Worm (Caenorhabditis elegans): Measurements from ENCODE around the gene rmd-6.

The rmd-6 gene

DNA sequence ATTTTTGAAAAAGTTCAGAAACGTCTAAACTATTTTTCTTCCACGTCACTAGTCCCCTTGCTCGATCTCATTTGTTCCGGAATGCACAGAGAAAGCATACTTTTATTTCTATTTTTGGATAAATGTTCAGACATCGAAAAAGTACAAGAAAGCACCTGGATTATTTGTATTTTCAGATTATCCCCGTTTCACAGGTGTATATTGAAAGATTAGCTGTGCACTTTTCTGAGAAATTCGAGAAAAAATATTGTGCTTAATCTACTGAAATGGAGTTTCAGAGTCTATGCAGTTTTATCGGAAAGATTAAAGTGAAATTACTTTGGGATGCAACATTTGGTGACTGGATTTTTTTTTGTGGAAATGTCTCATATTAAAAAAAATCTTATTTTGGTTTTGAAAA lies 33.3 kb downstream of the rmd-6 start:
- no peak for TF ChIP-seq nhr-77 (tag; optimal IDR thresholded peaks at IDR 0.05)
- no peak for TF ChIP-seq nhr-12 (tag; optimal IDR thresholded peaks at IDR 0.05)

DNA sequence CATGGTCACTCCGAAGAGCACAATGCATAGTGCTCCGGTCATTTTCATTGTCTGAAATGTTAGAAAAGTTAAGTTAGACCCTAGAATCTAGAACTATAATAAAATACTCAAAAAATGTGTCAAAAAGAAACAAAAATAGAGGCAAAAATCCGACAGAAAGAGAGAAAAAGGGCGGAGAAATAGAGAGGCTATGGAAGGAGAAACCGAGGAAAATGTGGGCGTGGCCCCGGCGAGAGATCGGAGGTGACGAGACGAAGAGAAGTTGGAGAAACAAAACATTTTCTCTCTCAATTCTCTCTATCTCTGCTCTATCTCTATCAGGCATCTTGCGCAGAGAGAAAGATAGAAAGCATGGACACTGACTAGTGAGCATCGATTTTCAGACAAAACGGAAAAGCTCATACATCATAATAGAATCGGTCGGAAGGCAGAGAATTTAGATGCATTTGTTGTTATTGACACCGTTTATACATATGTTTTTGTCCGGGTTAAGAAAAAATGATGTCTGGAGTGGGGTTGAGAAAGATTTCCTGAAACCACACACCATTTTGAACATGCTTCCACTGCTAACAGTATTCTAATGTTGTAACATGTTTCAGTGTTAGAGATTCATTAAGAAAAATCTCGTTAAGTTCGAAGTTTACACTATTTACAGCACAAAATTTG lies 34.7 kb downstream of the rmd-6 start, which contains the start of gene C02B10.3:
Gene C02B10.3 (minus strand): TSS at position 51 of the 666 bp plus-strand sequence.
- TF ChIP-seq C34F6.9 (tag; optimal IDR thresholded peaks at IDR 0.05) (peak; percentile 57), sma-3 (GFP tag; optimal IDR thresholded peaks at IDR 0.05) (no peak), unc-55 (GFP tag; optimal IDR thresholded peaks at IDR 0.05) (peak; percentile 97), nhr-237 (tag; optimal IDR thresholded peaks at IDR 0.05) (no peak), zag-1 (tag; optimal IDR thresholded peaks at IDR 0.05) (no peak), ceh-16 (tag; optimal IDR thresholded peaks at IDR 0.05) (no peak), lin-39 (tag; optimal IDR thresholded peaks at IDR 0.05) (no peak), nhr-129 (tag; optimal IDR thresholded peaks at IDR 0.05) (peak; percentile 50), ztf-11 (tag; optimal IDR thresholded peaks at IDR 0.05) (no peak), lin-11 (tag; optimal IDR thresholded peaks at IDR 0.05) (peak; percentile 18), ZK546.5 (tag; optimal IDR thresholded peaks at IDR 0.05) (no peak), mab-5 (tag; optimal IDR thresholded peaks at IDR 0.05) (no peak), lin-13 (GFP tag; optimal IDR thresholded peaks at IDR 0.05) (peak; percentile 7), F13H6.1 (tag; optimal IDR thresholded peaks at IDR 0.05) (peak; percentile 24), Y55F3AM.14 (GFP tag; optimal IDR thresholded peaks at IDR 0.05) (no peak), mdl-1 (tag; optimal IDR thresholded peaks at IDR 0.05) (peak in 1 of 2 experiments; percentile 39), nhr-77 (tag; optimal IDR thresholded peaks at IDR 0.05) (no peak), elt-1 (tag; optimal IDR thresholded peaks at IDR 0.05) (no peak), elt-3 (tag; optimal IDR thresholded peaks at IDR 0.05) (no peak), lsy-2 (tag; optimal IDR thresholded peaks at IDR 0.05) (peak in 1 of 2 experiments; percentile 68), nhr-11 (tag; optimal IDR thresholded peaks at IDR 0.05) (no peak), gmeb-1 (tag; optimal IDR thresholded peaks at IDR 0.05) (no peak), crh-2 (tag; optimal IDR thresholded peaks at IDR 0.05) (peak; percentile 48), blmp-1 (tag; optimal IDR thresholded peaks at IDR 0.05; ENCODE audit: insufficient read depth) (no peak), ceh-82 (tag; optimal IDR thresholded peaks at IDR 0.05) (no peak), dmd-4 (tag; optimal IDR thresholded peaks at IDR 0.05) (no peak), sma-9 (GFP tag; optimal IDR thresholded peaks at IDR 0.05) (peak; percentile 60), sma-9 (tag; optimal IDR thresholded peaks at IDR 0.05) (no peak), unc-39 (tag; optimal IDR thresholded peaks at IDR 0.05) (no peak)

DNA sequence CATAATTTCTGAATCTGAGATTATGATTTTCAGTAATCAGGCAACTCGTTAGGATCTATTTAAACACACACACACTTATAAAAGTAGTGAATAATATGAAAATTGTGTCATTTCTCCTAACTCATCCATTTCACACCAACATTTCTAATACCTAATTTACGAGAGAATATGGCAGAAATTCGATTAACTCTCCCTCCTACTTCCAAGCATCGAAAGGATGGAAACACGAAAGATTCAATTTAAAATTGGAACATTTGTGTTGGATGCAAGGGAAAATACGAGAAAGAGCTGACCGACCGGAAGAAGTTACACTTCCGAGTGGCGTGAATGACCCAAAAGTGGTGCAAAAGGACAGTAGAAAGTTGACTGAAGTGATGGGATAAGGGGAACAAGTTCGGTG lies 40.3 kb downstream of the rmd-6 start:
- peak; percentile 20 for TF ChIP-seq sem-4 (tag; optimal IDR thresholded peaks at IDR 0.05)
- TF ChIP-seq F13H6.1 (tag; optimal IDR thresholded peaks at IDR 0.05), result no peak
- TF ChIP-seq nhr-25 (tag; optimal IDR thresholded peaks at IDR 0.05), result no peak
- no peak for TF ChIP-seq snpc-4 (tag; optimal IDR thresholded peaks at IDR 0.05)

DNA sequence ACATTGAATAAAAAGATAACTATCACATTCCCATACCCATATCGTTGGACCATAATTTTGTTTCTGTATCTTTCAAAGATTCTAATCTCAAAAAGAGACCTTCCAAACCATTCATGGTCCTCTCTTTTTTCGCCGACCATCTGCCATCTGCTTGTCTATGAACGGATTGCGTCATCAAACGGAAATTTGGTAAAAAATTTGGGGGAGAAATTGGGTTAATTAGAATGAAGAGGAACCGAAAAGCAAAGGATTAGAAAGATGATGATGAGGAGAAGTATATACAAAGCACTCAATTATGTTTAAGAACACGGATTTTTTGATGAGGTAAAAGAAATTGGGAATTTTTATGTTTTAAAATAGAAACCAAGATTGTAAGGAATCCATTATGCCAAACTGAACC lies 41.3 kb downstream of the rmd-6 start:
- no peak for TF ChIP-seq lin-39 (tag; optimal IDR thresholded peaks at IDR 0.05)
- TF ChIP-seq peb-1 (tag; optimal IDR thresholded peaks at IDR 0.05), result no peak
- no peak for TF ChIP-seq gmeb-1 (tag; optimal IDR thresholded peaks at IDR 0.05)
- TF ChIP-seq fos-1 (tag; optimal IDR thresholded peaks at IDR 0.05), result no peak
- no peak for TF ChIP-seq mab-5 (tag; optimal IDR thresholded peaks at IDR 0.05)
- TF ChIP-seq nhr-10 (tag; optimal IDR thresholded peaks at IDR 0.05), result no peak
- TF ChIP-seq sem-4 (tag; optimal IDR thresholded peaks at IDR 0.05), result no peak
- TF ChIP-seq ztf-1 (GFP tag; conservative IDR thresholded peaks at IDR 0.05), result no peak
- TF ChIP-seq nhr-25 (tag; optimal IDR thresholded peaks at IDR 0.05), result no peak
- no peak for TF ChIP-seq sma-9 (GFP tag; optimal IDR thresholded peaks at IDR 0.05)
- TF ChIP-seq sma-9 (tag; optimal IDR thresholded peaks at IDR 0.05), result no peak
- TF ChIP-seq lin-11 (tag; optimal IDR thresholded peaks at IDR 0.05), result no peak
- TF ChIP-seq ZK546.5 (tag; optimal IDR thresholded peaks at IDR 0.05), result no peak
- no peak for TF ChIP-seq nhr-77 (tag; optimal IDR thresholded peaks at IDR 0.05)
- no peak for TF ChIP-seq alr-1 (tag; optimal IDR thresholded peaks at IDR 0.05)
- no peak for TF ChIP-seq nhr-6 (tag; optimal IDR thresholded peaks at IDR 0.05)
- no peak for TF ChIP-seq C34F6.9 (tag; optimal IDR thresholded peaks at IDR 0.05)
- no peak for TF ChIP-seq nhr-237 (tag; optimal IDR thresholded peaks at IDR 0.05)
- no peak for TF ChIP-seq aly-2 (tag; optimal IDR thresholded peaks at IDR 0.05)
- no peak for TF ChIP-seq ama-1 (optimal IDR thresholded peaks at IDR 0.05)
